Worm (Caenorhabditis elegans): ENCODE results near the gene Y17G9B.4.

DNA sequence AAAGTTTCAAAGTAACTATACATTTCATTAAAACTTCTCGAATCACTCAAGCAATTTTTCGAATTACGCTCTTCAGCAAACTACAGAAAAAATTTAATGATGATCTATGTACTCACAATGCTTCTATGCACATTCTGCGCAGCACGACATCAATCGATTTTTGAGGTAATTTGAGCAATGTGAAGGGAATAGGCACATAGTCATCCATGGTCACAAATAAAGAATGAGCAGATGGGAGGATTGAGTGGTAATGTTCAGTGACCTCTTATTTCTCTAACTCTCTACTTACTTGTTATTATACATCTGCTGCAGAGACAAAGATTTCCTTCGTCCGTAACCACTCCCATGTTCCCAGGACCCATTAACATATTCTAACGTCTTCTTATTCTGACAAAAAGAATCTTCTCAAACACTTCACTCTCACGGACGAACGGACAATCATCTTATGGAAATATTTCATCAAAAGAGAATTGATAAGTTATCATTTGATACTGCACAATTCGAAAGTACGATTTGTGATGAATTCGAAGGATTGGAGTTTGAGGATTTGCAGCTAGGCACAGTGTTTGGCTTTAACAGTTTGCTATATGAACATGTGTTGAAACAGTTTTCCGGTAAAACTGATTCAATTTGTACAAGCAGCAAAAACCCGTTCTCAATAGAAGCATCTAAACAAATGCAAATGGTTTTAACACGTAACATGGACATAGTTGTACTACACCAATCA is 4.2 kb downstream of the Y17G9B.4 start, which contains the start of the genes fbxb-77 and Y17G9B.11:
- no peak for TF ChIP-seq hnd-1 (tag; optimal IDR thresholded peaks at IDR 0.05)
- no peak for TF ChIP-seq scrt-1 (GFP tag; IDR thresholded peaks at IDR 0.05)
- no peak for TF ChIP-seq ama-1 (optimal IDR thresholded peaks at IDR 0.05)
- TF ChIP-seq pes-1 (GFP tag; IDR thresholded peaks at IDR 0.05), result no peak
- no peak for TF ChIP-seq tbx-11 (GFP tag; IDR thresholded peaks at IDR 0.05)
- TF ChIP-seq F13C5.2 (tag; optimal IDR thresholded peaks at IDR 0.05), result no peak
- TF ChIP-seq tra-4 (tag; optimal IDR thresholded peaks at IDR 0.05), result no peak
- no peak for TF ChIP-seq aly-1 (tag; optimal IDR thresholded peaks at IDR 0.05)
- no peak for TF ChIP-seq B0310.2 (tag; optimal IDR thresholded peaks at IDR 0.05)
- no peak for TF ChIP-seq ets-7 (tag; optimal IDR thresholded peaks at IDR 0.05)
- no peak for TF ChIP-seq ceh-36 (tag; optimal IDR thresholded peaks at IDR 0.05)
- no peak for TF ChIP-seq hmbx-1 (tag; optimal IDR thresholded peaks at IDR 0.05)

All from whole organism, early embryonic.